Fruit fly (Drosophila melanogaster) whole organism, embryonic: ENCODE measurements around the gene Adh.

ENCODE experiments used
- B-H2 ChIP-seq: fragments of 200-800 bp; sonication (Bioruptor generic); optimal IDR thresholded peaks from 2 replicates; lab custom pipeline; 2018; ENCODE audit warnings: missing biosample characterization, mild to moderate bottlenecking, missing genetic modification characterization
- CG10321 ChIP-seq: fragments of 200-800 bp; sonication (Bioruptor generic); IDR thresholded peaks from 2 replicates; pipeline ENCODE4 v1.3.6; 2022; ENCODE audit warnings: missing biosample characterization, missing genetic modification characterization
- CG10979 ChIP-seq: fragments of 200-800 bp; sonication (Bioruptor generic); optimal IDR thresholded peaks from 2 replicates; lab custom pipeline; 2018; ENCODE audit warnings: missing biosample characterization, mild to moderate bottlenecking, missing genetic modification characterization, moderate library complexity
- CG11456 ChIP-seq: fragments of 200-800 bp; sonication (Bioruptor generic); IDR thresholded peaks from 3 replicates; pipeline ENCODE4 v1.3.6; 2022; ENCODE audit warnings: missing biosample characterization, missing genetic modification characterization
- CG12942 ChIP-seq: fragments of 200-800 bp; sonication (Bioruptor generic); optimal IDR thresholded peaks from 3 replicates; lab custom pipeline; 2016; ENCODE audit warnings: missing biosample characterization, missing genetic modification characterization
- CG17359 ChIP-seq: fragments of 200-800 bp; sonication (Bioruptor generic); optimal IDR thresholded peaks from 3 replicates; lab custom pipeline; 2018; ENCODE audit warnings: missing biosample characterization, mild to moderate bottlenecking, missing genetic modification characterization, moderate library complexity
- CG17568 ChIP-seq: fragments of 200-800 bp; sonication (Bioruptor generic); optimal IDR thresholded peaks from 2 replicates; lab custom pipeline; 2018; ENCODE audit warnings: missing biosample characterization, mild to moderate bottlenecking, missing genetic modification characterization, moderate library complexity
- CG2889 ChIP-seq: fragments of 200-800 bp; sonication (Bioruptor generic); IDR thresholded peaks from 3 replicates; pipeline ENCODE4 v1.3.6; 2022; ENCODE audit warnings: missing biosample characterization, missing genetic modification characterization
- CG32532 ChIP-seq: fragments of 200-800 bp; sonication (Bioruptor generic); IDR thresholded peaks from 2 replicates; pipeline ENCODE4 v1.3.6; 2022; ENCODE audit warnings: missing biosample characterization, missing genetic modification characterization
- CG34224 ChIP-seq: fragments of 200-800 bp; sonication (Bioruptor generic); IDR thresholded peaks from 3 replicates; pipeline ENCODE4 v1.3.6; 2022; ENCODE audit warnings: missing biosample characterization, missing genetic modification characterization; ENCODE audit not compliant: partially characterized antibody
- CG3838 ChIP-seq: fragments of 200-800 bp; sonication (Bioruptor generic); optimal IDR thresholded peaks from 3 replicates; lab custom pipeline; 2016; ENCODE audit warnings: missing biosample characterization, missing genetic modification characterization
- CG4424 ChIP-seq: fragments of 200-800 bp; sonication (Bioruptor generic); optimal IDR thresholded peaks from 3 replicates; lab custom pipeline; 2016; ENCODE audit warnings: missing biosample characterization, missing genetic modification characterization
- CG5180 ChIP-seq: fragments of 200-800 bp; sonication (Bioruptor generic); optimal IDR thresholded peaks from 3 replicates; lab custom pipeline; 2017; ENCODE audit warnings: missing biosample characterization, missing genetic modification characterization, mild to moderate bottlenecking, moderate library complexity, missing genetic modification reagents
- CG7786 ChIP-seq: fragments of 200-800 bp; sonication (Bioruptor generic); optimal IDR thresholded peaks from 2 replicates; lab custom pipeline; 2016; ENCODE audit warnings: missing biosample characterization, missing genetic modification characterization
- CG8281 ChIP-seq: fragments of 200-800 bp; sonication (Bioruptor generic); optimal IDR thresholded peaks from 2 replicates; lab custom pipeline; 2018; ENCODE audit warnings: missing biosample characterization, mild to moderate bottlenecking, missing genetic modification characterization, moderate library complexity
- CG8388 ChIP-seq: fragments of 200-800 bp; sonication (Bioruptor generic); optimal IDR thresholded peaks from 2 replicates; lab custom pipeline; 2019; ENCODE audit warnings: missing biosample characterization, mild to moderate bottlenecking, missing genetic modification characterization, moderate library complexity
- CG8765 ChIP-seq: fragments of 200-800 bp; sonication (Bioruptor generic); IDR thresholded peaks from 2 replicates; pipeline ENCODE4 v1.3.6; 2022; ENCODE audit warnings: missing biosample characterization, missing genetic modification characterization
- CG9817 ChIP-seq: fragments of 200-800 bp; sonication (Bioruptor generic); optimal IDR thresholded peaks from 2 replicates; lab custom pipeline; 2018; ENCODE audit warnings: missing biosample characterization, mild to moderate bottlenecking, missing genetic modification characterization, moderate library complexity
- CTCF ChIP-seq: fragments of 200-800 bp; sonication (Bioruptor generic); optimal IDR thresholded peaks from 2 replicates; lab custom pipeline; 2017; ENCODE audit warnings: missing biosample characterization, mild to moderate bottlenecking, missing genetic modification characterization, moderate library complexity
- CoRest ChIP-seq: fragments of 200-800 bp; sonication (Bioruptor generic); optimal IDR thresholded peaks from 3 replicates; lab custom pipeline; 2018; ENCODE audit warnings: missing biosample characterization, mild to moderate bottlenecking, missing genetic modification characterization, moderate library complexity
- D ChIP-seq, 2 experiments: fragments of 200-800 bp in 1 of 2; fragments of >200 bp in 1 of 2; sonication (Bioruptor generic) in 1 of 2; optimal IDR thresholded peaks; 2 replicates in 1 of 2; 3 replicates in 1 of 2; lab custom pipeline; 2017; ENCODE audit warnings: mild to moderate bottlenecking in 1 of 2, missing biosample characterization in 1 of 2, missing genetic modification characterization in 1 of 2, missing genetic modification reagents in 1 of 2
- Dref ChIP-seq: fragments of 200-800 bp; sonication (Bioruptor generic); IDR thresholded peaks from 2 replicates; pipeline ENCODE4 v1.3.6; 2022; ENCODE audit warnings: missing biosample characterization, missing genetic modification characterization
- Fer2 ChIP-seq: fragments of 200-800 bp; sonication (Bioruptor generic); optimal IDR thresholded peaks from 2 replicates; lab custom pipeline; 2018; ENCODE audit warnings: missing biosample characterization, mild to moderate bottlenecking, missing genetic modification characterization, moderate library complexity
- Fer3 ChIP-seq: fragments of 200-800 bp; sonication (Bioruptor generic); optimal IDR thresholded peaks from 2 replicates; lab custom pipeline; 2018; ENCODE audit warnings: missing biosample characterization, mild to moderate bottlenecking, missing genetic modification characterization, moderate library complexity
- Hey ChIP-seq: fragments of 200-800 bp; sonication (Bioruptor generic); optimal IDR thresholded peaks from 3 replicates; lab custom pipeline; 2018; ENCODE audit warnings: missing biosample characterization, mild to moderate bottlenecking, missing genetic modification characterization
- NfI ChIP-seq: fragments of 200-800 bp; sonication (Bioruptor generic); optimal IDR thresholded peaks from 3 replicates; lab custom pipeline; 2018; ENCODE audit warnings: missing biosample characterization, mild to moderate bottlenecking, missing genetic modification characterization, moderate library complexity
- Ptx1 ChIP-seq: fragments of 200-800 bp; sonication (Bioruptor generic); IDR thresholded peaks from 2 replicates; pipeline ENCODE4 v1.3.6; 2022; ENCODE audit warnings: missing biosample characterization, missing genetic modification characterization
- Scr ChIP-seq: fragments of 200-800 bp; sonication (Bioruptor generic); IDR thresholded peaks from 2 replicates; pipeline ENCODE4 v1.3.6; 2022; ENCODE audit warnings: missing biosample characterization, missing genetic modification characterization; ENCODE audit not compliant: partially characterized antibody
- Sox100B ChIP-seq: fragments of 200-800 bp; sonication (Bioruptor generic); optimal IDR thresholded peaks from 3 replicates; lab custom pipeline; 2018; ENCODE audit warnings: missing biosample characterization, mild to moderate bottlenecking, missing genetic modification characterization
- Ssrp ChIP-seq: fragments of 200-800 bp; sonication (Bioruptor generic); optimal IDR thresholded peaks from 2 replicates; lab custom pipeline; 2018; ENCODE audit warnings: missing biosample characterization, mild to moderate bottlenecking, missing genetic modification characterization, moderate library complexity
- TFAM ChIP-seq: fragments of 200-800 bp; sonication (Bioruptor generic); optimal IDR thresholded peaks from 2 replicates; lab custom pipeline; 2017; ENCODE audit warnings: missing biosample characterization, missing genetic modification characterization, inconsistent platforms
- Xrp1 ChIP-seq: fragments of 200-800 bp; sonication (Bioruptor generic); IDR thresholded peaks from 2 replicates; pipeline ENCODE4 v1.3.6; 2022; ENCODE audit warnings: missing biosample characterization, missing genetic modification characterization
- al ChIP-seq: fragments of 200-800 bp; sonication (Bioruptor generic); IDR thresholded peaks from 2 replicates; pipeline ENCODE4 v1.3.6; 2022; ENCODE audit warnings: missing biosample characterization, missing genetic modification characterization
- ato ChIP-seq: fragments of 200-800 bp; sonication (Bioruptor generic); IDR thresholded peaks from 2 replicates; pipeline ENCODE4 v1.3.6; 2022; ENCODE audit warnings: missing biosample characterization, missing genetic modification characterization; ENCODE audit not compliant: partially characterized antibody
- chm ChIP-seq: fragments of 200-800 bp; sonication (Bioruptor generic); IDR thresholded peaks from 2 replicates; pipeline ENCODE4 v1.3.6; 2022; ENCODE audit warnings: missing biosample characterization, missing genetic modification characterization
- corto ChIP-seq: fragments of 200-800 bp; sonication (Bioruptor generic); optimal IDR thresholded peaks from 2 replicates; lab custom pipeline; 2016; ENCODE audit warnings: missing biosample characterization, mild to moderate bottlenecking, missing genetic modification characterization, moderate library complexity
- ewg ChIP-seq: fragments of 200-800 bp; sonication (Bioruptor generic); optimal IDR thresholded peaks from 3 replicates; lab custom pipeline; 2017; ENCODE audit warnings: mild to moderate bottlenecking, missing biosample characterization, missing genetic modification reagents, missing genetic modification characterization
- fd102C ChIP-seq: fragments of 200-800 bp; sonication (Bioruptor generic); optimal IDR thresholded peaks from 2 replicates; lab custom pipeline; 2018; ENCODE audit warnings: missing biosample characterization, mild to moderate bottlenecking, missing genetic modification characterization, moderate library complexity
- gem ChIP-seq: fragments of 200-800 bp; sonication (Bioruptor generic); optimal IDR thresholded peaks from 2 replicates; lab custom pipeline; 2019; ENCODE audit warnings: missing biosample characterization, mild to moderate bottlenecking, missing genetic modification characterization, moderate library complexity
- ind ChIP-seq: fragments of 200-800 bp; sonication (Bioruptor generic); optimal IDR thresholded peaks from 3 replicates; lab custom pipeline; 2016; ENCODE audit warnings: missing biosample characterization, missing genetic modification characterization
- lmd ChIP-seq: fragments of 200-800 bp; sonication (Bioruptor generic); IDR thresholded peaks from 2 replicates; pipeline ENCODE4 v1.3.6; 2022; ENCODE audit warnings: missing biosample characterization, missing genetic modification characterization
- mld ChIP-seq: fragments of 200-800 bp; sonication (Bioruptor generic); IDR thresholded peaks from 3 replicates; pipeline ENCODE4 v1.3.6; 2022; ENCODE audit warnings: missing biosample characterization, missing genetic modification characterization; ENCODE audit not compliant: partially characterized antibody
- phol ChIP-seq: fragments of 200-800 bp; sonication (Bioruptor generic); optimal IDR thresholded peaks from 3 replicates; lab custom pipeline; 2018; ENCODE audit warnings: missing biosample characterization, mild to moderate bottlenecking, missing genetic modification characterization, moderate library complexity
- sd ChIP-seq: fragments of 200-800 bp; sonication (Bioruptor generic); optimal IDR thresholded peaks from 3 replicates; lab custom pipeline; 2018; ENCODE audit warnings: missing biosample characterization, mild to moderate bottlenecking, missing genetic modification characterization, moderate library complexity
- sima ChIP-seq: fragments of 200-800 bp; sonication (Bioruptor generic); optimal IDR thresholded peaks from 2 replicates; lab custom pipeline; 2016; ENCODE audit warnings: missing biosample characterization, missing genetic modification characterization
- sisA ChIP-seq: fragments of 200-800 bp; sonication (Bioruptor generic); IDR thresholded peaks from 2 replicates; pipeline ENCODE4 v1.3.6; 2022; ENCODE audit warnings: missing biosample characterization, missing genetic modification characterization
- sug ChIP-seq: fragments of 200-800 bp; optimal IDR thresholded peaks from 2 replicates; lab custom pipeline; 2019; ENCODE audit warnings: missing biosample characterization, mild to moderate bottlenecking, missing genetic modification characterization, moderate library complexity
- tgo ChIP-seq: fragments of 200-800 bp; sonication (Bioruptor generic); IDR thresholded peaks from 3 replicates; pipeline ENCODE4 v1.3.6; 2022; ENCODE audit warnings: missing biosample characterization, missing genetic modification characterization
- trh ChIP-seq: fragments of 200-800 bp; sonication (Bioruptor generic); optimal IDR thresholded peaks from 2 replicates; lab custom pipeline; 2016; ENCODE audit warnings: missing biosample characterization, missing genetic modification characterization
- wdn ChIP-seq: fragments of 200-800 bp; sonication (Bioruptor generic); IDR thresholded peaks from 2 replicates; pipeline ENCODE4 v1.3.6; 2022; ENCODE audit warnings: missing biosample characterization, missing genetic modification characterization

The Adh gene

dm6 chr2L:14615749-14616348 lies 497 bp downstream of the Adh start (continued):
- no peak for TF ChIP-seq CG17359
- no peak for TF ChIP-seq CTCF (GFP tag; lab: Kevin White, UChicago)
- TF ChIP-seq CG8281 = no peak
- no peak for TF ChIP-seq CG7786 (GFP tag; lab: Kevin White, UChicago)
- no peak for TF ChIP-seq Xrp1 (GFP tag; lab: Robert Waterston, UW)
- no peak for TF ChIP-seq Fer3 (tag; lab: Kevin White, UChicago)
- TF ChIP-seq corto (GFP tag; lab: Kevin White, UChicago) = no peak
- TF ChIP-seq CG9817 = no peak
- TF ChIP-seq CG10321 = no peak
- TF ChIP-seq Scr = no peak
- no peak for TF ChIP-seq CG8765 (GFP tag; lab: Robert Waterston, UW)
- no peak for TF ChIP-seq CG2889 (GFP tag; lab: Robert Waterston, UW)
- TF ChIP-seq NfI (GFP tag; lab: Kevin White, UChicago) = no peak
- no peak for TF ChIP-seq Ptx1 (GFP tag; lab: Robert Waterston, UW)
- TF ChIP-seq CG12942 (GFP tag; lab: Kevin White, UChicago) = no peak
- no peak for TF ChIP-seq ind
- TF ChIP-seq trh (GFP tag; lab: Kevin White, UChicago) = no peak
- TF ChIP-seq sisA (GFP tag; lab: Robert Waterston, UW) = no peak
- TF ChIP-seq ewg (GFP tag; lab: Kevin White, UChicago) = no peak
- TF ChIP-seq lmd (GFP tag; lab: Robert Waterston, UW) = no peak
- no peak for TF ChIP-seq chm (GFP tag; lab: Robert Waterston, UW)
- no peak for TF ChIP-seq fd102C
- TF ChIP-seq al (GFP tag; lab: Robert Waterston, UW) = no peak
- TF ChIP-seq CG34224 (GFP tag; lab: Robert Waterston, UW) = no peak
- TF ChIP-seq CG5180 (GFP tag; lab: Kevin White, UChicago) = no peak
- TF ChIP-seq sima = no peak
- TF ChIP-seq wdn (GFP tag; lab: Robert Waterston, UW) = no peak
- no peak for TF ChIP-seq CG11456
- no peak for TF ChIP-seq Hey (tag; lab: Kevin White, UChicago)
- TF ChIP-seq TFAM (GFP tag; lab: Kevin White, UChicago) = no peak
- TF ChIP-seq CG3838 (GFP tag; lab: Kevin White, UChicago) = no peak
- TF ChIP-seq sug = peak; percentile 19
- no peak for TF ChIP-seq mld (GFP tag; lab: Robert Waterston, UW)
- TF ChIP-seq Dref = no peak
- TF ChIP-seq CG17568 (GFP tag; lab: Kevin White, UChicago) = peak; percentile 57
- peak; percentile 22; the same call in 1 of the 2 replicates for TF ChIP-seq CG32532 (GFP tag; lab: Robert Waterston, UW)
- no peak for TF ChIP-seq Sox100B (GFP tag; lab: Kevin White, UChicago)
- no peak for TF ChIP-seq phol (tag; lab: Kevin White, UChicago)
- no peak for TF ChIP-seq Ssrp (tag; lab: Kevin White, UChicago)
- TF ChIP-seq B-H2 = peak; percentile 20
- TF ChIP-seq ato (GFP tag; lab: Robert Waterston, UW) = no peak
- no peak for TF ChIP-seq CoRest
- no peak for TF ChIP-seq Fer2
- TF ChIP-seq CG8388 = no peak
- TF ChIP-seq D (optimal IDR thresholded peaks at IDR 0.05; lab: Kevin White, UChicago) = no peak
- TF ChIP-seq D (GFP tag; optimal IDR thresholded peaks at IDR 0.05; lab: Kevin White, UChicago) = no peak
- TF ChIP-seq gem (tag; lab: Kevin White, UChicago) = no peak
- TF ChIP-seq CG10979 (tag; lab: Kevin White, UChicago) = no peak
- TF ChIP-seq CG4424 (GFP tag; lab: Kevin White, UChicago) = no peak
- no peak for TF ChIP-seq tgo (GFP tag; lab: Robert Waterston, UW)
- TF ChIP-seq sd (tag; lab: Kevin White, UChicago) = peak; percentile 89
